Worm (Caenorhabditis elegans): ENCODE results near the gene T26C12.3.

- TF ChIP-seq elt-1 (tag; optimal IDR thresholded peaks at IDR 0.05) (no peak), nhr-77 (tag; optimal IDR thresholded peaks at IDR 0.05) (no peak), elt-3 (tag; optimal IDR thresholded peaks at IDR 0.05) (no peak), skn-1 (tag; optimal IDR thresholded peaks at IDR 0.05) (no peak), pha-4 (tag; optimal IDR thresholded peaks at IDR 0.05) (peak; percentile 44), ZK546.5 (tag; optimal IDR thresholded peaks at IDR 0.05) (no peak), nhr-11 (tag; optimal IDR thresholded peaks at IDR 0.05) (no peak), nhr-12 (tag; optimal IDR thresholded peaks at IDR 0.05) (no peak), mml-1 (tag; optimal IDR thresholded peaks at IDR 0.05) (no peak), hmg-11 (tag; optimal IDR thresholded peaks at IDR 0.05) (peak; percentile 51), tbx-2 (tag; optimal IDR thresholded peaks at IDR 0.05) (no peak), snpc-4 (tag; optimal IDR thresholded peaks at IDR 0.05) (peak; percentile 8)
These were observed 40.4 kb downstream of the T26C12.3 start for ce11 chrIV:3232694-3233372.

All from whole organism, L3 larva.